Worm (Caenorhabditis elegans): Measurements from ENCODE around the gene lron-3.

- TF ChIP-seq unc-62 (GFP tag; optimal IDR thresholded peaks at IDR 0.05) = no peak
- no peak for TF ChIP-seq daf-12 (tag; optimal IDR thresholded peaks at IDR 0.05)
- TF ChIP-seq snpc-4 (tag; optimal IDR thresholded peaks at IDR 0.05) = no peak
- TF ChIP-seq mdl-1 (tag; optimal IDR thresholded peaks at IDR 0.05) = no peak
- TF ChIP-seq nhr-28 (tag; optimal IDR thresholded peaks at IDR 0.05) = no peak
- TF ChIP-seq unc-39 (tag; optimal IDR thresholded peaks at IDR 0.05) = no peak
- no peak for TF ChIP-seq ceh-28 (tag; optimal IDR thresholded peaks at IDR 0.05)
- no peak for TF ChIP-seq elt-1 (tag; optimal IDR thresholded peaks at IDR 0.05)
- TF ChIP-seq ztf-11 (tag; optimal IDR thresholded peaks at IDR 0.05) = no peak
These were observed 42.2 kb upstream of the lron-3 start for ce11 chrX:15599925-15600324.
